Fruit fly (Drosophila melanogaster) whole organism, embryonic: ENCODE results near the gene ana1.

Source experiments
- Bdp1 ChIP-seq: fragments of 200-800 bp; sonication (Bioruptor generic); optimal IDR thresholded peaks from 3 replicates; lab custom pipeline; 2016; ENCODE audit warnings: missing biosample characterization, missing genetic modification characterization
- CG1024 ChIP-seq: fragments of 200-800 bp; sonication (Bioruptor generic); IDR thresholded peaks from 2 replicates; pipeline ENCODE4 v1.3.6; 2022; ENCODE audit warnings: missing biosample characterization, missing genetic modification characterization
- CG10274 ChIP-seq: fragments of 200-800 bp; sonication (Bioruptor generic); optimal IDR thresholded peaks from 3 replicates; lab custom pipeline; 2017; ENCODE audit warnings: missing biosample characterization, mild to moderate bottlenecking, missing genetic modification characterization
- CG11247 ChIP-seq: fragments of 200-800 bp; sonication (Bioruptor generic); IDR thresholded peaks from 2 replicates; pipeline ENCODE4 v1.3.6; 2022; ENCODE audit warnings: missing biosample characterization, missing genetic modification characterization
- CG12236 ChIP-seq: fragments of 200-800 bp; sonication (Bioruptor generic); optimal IDR thresholded peaks from 2 replicates; lab custom pipeline; 2016; ENCODE audit warnings: missing biosample characterization, missing genetic modification characterization
- CG14667 ChIP-seq: fragments of 200-800 bp; sonication (Bioruptor generic); IDR thresholded peaks from 2 replicates; pipeline ENCODE4 v1.3.6; 2022; ENCODE audit warnings: missing biosample characterization, missing genetic modification characterization
- CG14710 ChIP-seq: fragments of 200-800 bp; sonication (Bioruptor generic); optimal IDR thresholded peaks from 3 replicates; lab custom pipeline; 2019; ENCODE audit warnings: missing biosample characterization, mild to moderate bottlenecking, missing genetic modification characterization, moderate library complexity
- CG15479 ChIP-seq: fragments of 200-800 bp; sonication (Bioruptor generic); optimal IDR thresholded peaks from 3 replicates; lab custom pipeline; 2019; ENCODE audit warnings: missing biosample characterization, mild to moderate bottlenecking, missing genetic modification characterization, moderate library complexity
- CG2116 ChIP-seq: fragments of 200-800 bp; sonication (Bioruptor generic); optimal IDR thresholded peaks from 3 replicates; lab custom pipeline; 2018; ENCODE audit warnings: missing biosample characterization, mild to moderate bottlenecking, missing genetic modification characterization
- CG2889 ChIP-seq: fragments of 200-800 bp; sonication (Bioruptor generic); IDR thresholded peaks from 3 replicates; pipeline ENCODE4 v1.3.6; 2022; ENCODE audit warnings: missing biosample characterization, missing genetic modification characterization
- CG30020 ChIP-seq: fragments of 200-800 bp; optimal IDR thresholded peaks from 2 replicates; lab custom pipeline; 2019; ENCODE audit warnings: missing biosample characterization, mild to moderate bottlenecking, missing genetic modification characterization, moderate library complexity
- CG31388 ChIP-seq: fragments of 200-800 bp; sonication (Bioruptor generic); optimal IDR thresholded peaks from 2 replicates; lab custom pipeline; 2016; ENCODE audit warnings: missing biosample characterization, missing genetic modification characterization
- CG3163 ChIP-seq: fragments of 200-800 bp; sonication (Bioruptor generic); optimal IDR thresholded peaks from 3 replicates; lab custom pipeline; 2016; ENCODE audit warnings: missing biosample characterization, missing genetic modification characterization
- CG3838 ChIP-seq: fragments of 200-800 bp; sonication (Bioruptor generic); optimal IDR thresholded peaks from 3 replicates; lab custom pipeline; 2016; ENCODE audit warnings: missing biosample characterization, missing genetic modification characterization
- CG4730 ChIP-seq: fragments of 200-800 bp; sonication (Bioruptor generic); IDR thresholded peaks from 2 replicates; pipeline ENCODE4 v1.3.6; 2022; ENCODE audit warnings: missing biosample characterization, missing genetic modification characterization
- CG5180 ChIP-seq: fragments of 200-800 bp; sonication (Bioruptor generic); optimal IDR thresholded peaks from 3 replicates; lab custom pipeline; 2017; ENCODE audit warnings: missing biosample characterization, missing genetic modification characterization, mild to moderate bottlenecking, moderate library complexity, missing genetic modification reagents
- CG5245 ChIP-seq: fragments of 200-800 bp; sonication (Bioruptor generic); optimal IDR thresholded peaks from 3 replicates; lab custom pipeline; 2016; ENCODE audit warnings: missing biosample characterization, missing genetic modification characterization
- CG6683 ChIP-seq: fragments of 200-800 bp; sonication (Bioruptor generic); optimal IDR thresholded peaks from 2 replicates; lab custom pipeline; 2017; ENCODE audit warnings: missing biosample characterization, mild to moderate bottlenecking, missing genetic modification characterization, missing genetic modification reagents
- CG9817 ChIP-seq: fragments of 200-800 bp; sonication (Bioruptor generic); optimal IDR thresholded peaks from 2 replicates; lab custom pipeline; 2018; ENCODE audit warnings: missing biosample characterization, mild to moderate bottlenecking, missing genetic modification characterization, moderate library complexity
- ERR ChIP-seq: fragments of 200-800 bp; sonication (Bioruptor generic); optimal IDR thresholded peaks from 2 replicates; lab custom pipeline; 2016; ENCODE audit warnings: missing biosample characterization, missing genetic modification characterization
- GATAe ChIP-seq: fragments of 200-800 bp; sonication (Bioruptor generic); conservative IDR thresholded peaks from 2 replicates; pipeline ENCODE4 v1.3.6; 2022; ENCODE audit warnings: missing biosample characterization, missing genetic modification characterization
- Gug ChIP-seq: fragments of 200-800 bp; sonication (Bioruptor generic); IDR thresholded peaks from 4 replicates; pipeline ENCODE4 v1.3.6; 2022; ENCODE audit warnings: missing biosample characterization, missing genetic modification characterization
- Hey ChIP-seq: fragments of 200-800 bp; sonication (Bioruptor generic); optimal IDR thresholded peaks from 3 replicates; lab custom pipeline; 2018; ENCODE audit warnings: missing biosample characterization, mild to moderate bottlenecking, missing genetic modification characterization
- Lim3 ChIP-seq: fragments of 200-800 bp; sonication (Bioruptor generic); IDR thresholded peaks from 2 replicates; pipeline ENCODE4 v1.3.6; 2022; ENCODE audit warnings: missing biosample characterization, missing genetic modification characterization
- Med ChIP-seq: fragments of 200-800 bp; sonication (Bioruptor generic); peaks from one replicate; lab custom pipeline; 2016; ENCODE audit warnings: missing biosample characterization, missing genetic modification characterization, mild to moderate bottlenecking, inconsistent platforms, moderate library complexity
- NC2α ChIP-seq: fragments of 200-800 bp; sonication (Bioruptor generic); optimal IDR thresholded peaks from 2 replicates; lab custom pipeline; 2016; ENCODE audit warnings: missing biosample characterization, missing genetic modification characterization
- Side ChIP-seq: fragments of 200-800 bp; sonication (Bioruptor generic); optimal IDR thresholded peaks from 2 replicates; lab custom pipeline; 2016; ENCODE audit warnings: missing biosample characterization, missing genetic modification characterization
- Sox102F ChIP-seq: fragments of 200-800 bp; sonication (Bioruptor generic); optimal IDR thresholded peaks from 2 replicates; lab custom pipeline; 2018; ENCODE audit warnings: missing biosample characterization, mild to moderate bottlenecking, missing genetic modification characterization, moderate library complexity
- Stat92E ChIP-seq, 3 experiments: fragments of >200 bp in 2 of 3; fragments of 200-800 bp in 1 of 3; sonication (Bioruptor generic) in 1 of 3; optimal IDR thresholded peaks; 2 replicates each; lab custom pipeline; 2017 to 2019; ENCODE audit warnings: missing biosample characterization in 3 of 3, missing genetic modification characterization in 3 of 3, mild to moderate bottlenecking in 1 of 3, moderate library complexity in 1 of 3
- ab ChIP-seq: fragments of 200-800 bp; sonication (Bioruptor generic); optimal IDR thresholded peaks from 2 replicates; lab custom pipeline; 2016; ENCODE audit warnings: missing biosample characterization, missing genetic modification characterization
- bigmax ChIP-seq: fragments of 200-800 bp; sonication (Bioruptor generic); optimal IDR thresholded peaks from 2 replicates; lab custom pipeline; 2018; ENCODE audit warnings: missing biosample characterization, mild to moderate bottlenecking, missing genetic modification characterization
- br ChIP-seq: fragments of >200 bp; optimal IDR thresholded peaks from 2 replicates; lab custom pipeline; 2017
- dmrt99B ChIP-seq: fragments of 200-800 bp; sonication (Bioruptor generic); optimal IDR thresholded peaks from 2 replicates; lab custom pipeline; 2018; ENCODE audit warnings: missing biosample characterization, mild to moderate bottlenecking, missing genetic modification characterization, moderate library complexity
- fd3F ChIP-seq: fragments of 200-800 bp; sonication (Bioruptor generic); optimal IDR thresholded peaks from 2 replicates; lab custom pipeline; 2018; ENCODE audit warnings: missing biosample characterization, mild to moderate bottlenecking, missing genetic modification characterization, moderate library complexity
- gcm2 ChIP-seq: fragments of 200-800 bp; sonication (Bioruptor generic); optimal IDR thresholded peaks from 2 replicates; lab custom pipeline; 2016; ENCODE audit warnings: missing biosample characterization, missing genetic modification characterization
- grau ChIP-seq: fragments of 200-800 bp; optimal IDR thresholded peaks from 3 replicates; lab custom pipeline; 2019; ENCODE audit warnings: missing biosample characterization, mild to moderate bottlenecking, missing genetic modification characterization, moderate library complexity
- gsb-n ChIP-seq: fragments of 200-800 bp; sonication (Bioruptor generic); optimal IDR thresholded peaks from 3 replicates; lab custom pipeline; 2018; ENCODE audit warnings: missing biosample characterization, mild to moderate bottlenecking, missing genetic modification characterization
- lilli ChIP-seq: fragments of 200-800 bp; sonication (Bioruptor generic); optimal IDR thresholded peaks from 3 replicates; lab custom pipeline; 2016; ENCODE audit warnings: missing biosample characterization, missing genetic modification characterization
- mirr ChIP-seq: fragments of 200-800 bp; sonication (Bioruptor generic); optimal IDR thresholded peaks from 3 replicates; lab custom pipeline; 2018; ENCODE audit warnings: missing biosample characterization, mild to moderate bottlenecking, missing genetic modification characterization
- oc ChIP-seq: fragments of 200-800 bp; sonication (Bioruptor generic); optimal IDR thresholded peaks from 2 replicates; lab custom pipeline; 2018; ENCODE audit warnings: missing biosample characterization, mild to moderate bottlenecking, missing genetic modification characterization, moderate library complexity
- onecut ChIP-seq: fragments of 200-800 bp; sonication (Bioruptor generic); IDR thresholded peaks from 2 replicates; pipeline ENCODE4 v1.3.6; 2022; ENCODE audit warnings: missing biosample characterization, missing genetic modification characterization
- otp ChIP-seq: fragments of 200-800 bp; sonication (Bioruptor generic); IDR thresholded peaks from 3 replicates; pipeline ENCODE4, ENCODE4 v1.3.6; 2022; ENCODE audit warnings: missing biosample characterization, missing genetic modification characterization
- psq ChIP-seq: fragments of 200-800 bp; sonication (Bioruptor generic); optimal IDR thresholded peaks from 2 replicates; lab custom pipeline; 2017; ENCODE audit warnings: missing biosample characterization, missing genetic modification characterization
- pum ChIP-seq: fragments of 200-800 bp; sonication (Bioruptor generic); optimal IDR thresholded peaks from 2 replicates; lab custom pipeline; 2016; ENCODE audit warnings: missing biosample characterization, missing genetic modification characterization
- repo ChIP-seq: fragments of 200-800 bp; sonication (Bioruptor generic); optimal IDR thresholded peaks from 2 replicates; lab custom pipeline; 2016; ENCODE audit warnings: missing biosample characterization, missing genetic modification characterization
- sima ChIP-seq: fragments of 200-800 bp; sonication (Bioruptor generic); optimal IDR thresholded peaks from 2 replicates; lab custom pipeline; 2016; ENCODE audit warnings: missing biosample characterization, missing genetic modification characterization
- so ChIP-seq: fragments of 200-800 bp; sonication (Bioruptor generic); IDR thresholded peaks from 3 replicates; pipeline ENCODE4 v1.3.6; 2022; ENCODE audit warnings: missing biosample characterization, missing genetic modification characterization
- stc ChIP-seq: fragments of 200-800 bp; sonication (Bioruptor generic); IDR thresholded peaks from 2 replicates; pipeline ENCODE4 v1.3.6; 2022; ENCODE audit warnings: missing biosample characterization, missing genetic modification characterization
- tll ChIP-seq, 2 experiments: fragments of 200-800 bp in 1 of 2; fragments of >200 bp in 1 of 2; sonication (Bioruptor generic) in 1 of 2; optimal IDR thresholded peaks; 2 replicates each; lab custom pipeline; 2017 to 2019; ENCODE audit warnings: missing biosample characterization in 2 of 2, missing genetic modification characterization in 2 of 2, mild to moderate bottlenecking in 1 of 2, moderate library complexity in 1 of 2
- zen2 ChIP-seq: fragments of 200-800 bp; sonication (Bioruptor generic); IDR thresholded peaks from 3 replicates; pipeline ENCODE4 v1.3.6; 2022; ENCODE audit warnings: missing biosample characterization, missing genetic modification characterization; ENCODE audit not compliant: partially characterized antibody

The ana1 gene

dm6 chr3R:24543676-24544277, 13.4 kb downstream of the ana1 start, which contains the start of gene Cftr (continued):
- no peak for TF ChIP-seq CG30020
- TF ChIP-seq NC2α: peak; percentile 55
- no peak for TF ChIP-seq psq (GFP tag; lab: Kevin White, UChicago)
- peak; percentile 10 for TF ChIP-seq CG5245 (GFP tag; lab: Kevin White, UChicago)
- peak; percentile 22; the same call in 1 of the 3 replicates for TF ChIP-seq so (GFP tag; lab: Robert Waterston, UW)
- peak; percentile 55 for TF ChIP-seq oc (tag; lab: Kevin White, UChicago)
- TF ChIP-seq dmrt99B (tag; lab: Kevin White, UChicago): peak; percentile 5
- peak; percentile 96 for TF ChIP-seq Med (GFP tag; lab: Kevin White, UChicago)
- peak; percentile 10 for TF ChIP-seq CG2116 (GFP tag; lab: Kevin White, UChicago)
- peak; percentile 24; the same call in 1 of the 3 replicates for TF ChIP-seq zen2 (GFP tag; lab: Robert Waterston, UW)
- peak; percentile 52 for TF ChIP-seq lilli (GFP tag; lab: Kevin White, UChicago)
- TF ChIP-seq CG12236: no peak
- no peak for TF ChIP-seq ab
- peak; percentile 46 for TF ChIP-seq CG11247 (GFP tag; lab: Robert Waterston, UW)
- peak; percentile 36; the same call in 1 of the 3 replicates for TF ChIP-seq otp (GFP tag; lab: Robert Waterston, UW)
- no peak for TF ChIP-seq CG2889 (GFP tag; lab: Robert Waterston, UW)
- peak; percentile 42 for TF ChIP-seq Bdp1 (GFP tag; lab: Kevin White, UChicago)
- TF ChIP-seq CG31388 (GFP tag; lab: Kevin White, UChicago): no peak
- no peak for TF ChIP-seq CG14667 (GFP tag; lab: Robert Waterston, UW)
- TF ChIP-seq fd3F (GFP tag; lab: Kevin White, UChicago): no peak
- peak; percentile 48; the same call in 1 of the 2 replicates for TF ChIP-seq onecut (GFP tag; lab: Robert Waterston, UW)
- TF ChIP-seq CG14710 (tag; lab: Kevin White, UChicago): no peak
- 0 out of 2 replicates have a peak, but pooled peaks have one; percentile 17 for TF ChIP-seq CG1024 (GFP tag; lab: Robert Waterston, UW)
- peak; percentile 49 for TF ChIP-seq Side (GFP tag; lab: Kevin White, UChicago)
- peak; percentile 0 for TF ChIP-seq CG9817 (tag; lab: Kevin White, UChicago)
- peak; percentile 92 for TF ChIP-seq CG3838 (GFP tag; lab: Kevin White, UChicago)
- peak; percentile 33 for TF ChIP-seq repo (GFP tag; lab: Kevin White, UChicago)
- peak; percentile 13 for TF ChIP-seq pum (GFP tag; lab: Kevin White, UChicago)
- TF ChIP-seq CG10274: no peak
- TF ChIP-seq gcm2: no peak
- peak; percentile 88 for TF ChIP-seq mirr (GFP tag; lab: Kevin White, UChicago)
- no peak for TF ChIP-seq CG15479 (GFP tag; lab: Kevin White, UChicago)
- no peak for TF ChIP-seq Gug (GFP tag; lab: Robert Waterston, UW)
- peak; percentile 47 for TF ChIP-seq Hey (tag; lab: Kevin White, UChicago)
- no peak for TF ChIP-seq gsb-n (tag; lab: Kevin White, UChicago)
- no peak for TF ChIP-seq sima (GFP tag; lab: Kevin White, UChicago)
- TF ChIP-seq bigmax: no peak
- TF ChIP-seq tll (GFP tag; optimal IDR thresholded peaks at IDR 0.05; lab: Kevin White, UChicago): no peak
- TF ChIP-seq Sox102F (GFP tag; lab: Kevin White, UChicago): no peak
- no peak for TF ChIP-seq CG4730
- peak; percentile 37 for TF ChIP-seq CG5180 (GFP tag; lab: Kevin White, UChicago)
- TF ChIP-seq grau: no peak
- TF ChIP-seq Stat92E (GFP tag; optimal IDR thresholded peaks at IDR 0.05; lab: Kevin White, UChicago): peak in 1 of 3 experiments; percentile 31
- peak; percentile 52 for TF ChIP-seq ERR (GFP tag; lab: Kevin White, UChicago)
- no peak for TF ChIP-seq Lim3 (GFP tag; lab: Robert Waterston, UW)
- TF ChIP-seq stc (GFP tag; lab: Robert Waterston, UW): peak; percentile 31; the same call in 1 of the 2 replicates
- TF ChIP-seq GATAe (GFP tag; lab: Robert Waterston, UW): no peak
- TF ChIP-seq br (lab: Kevin White, UChicago): no peak
- peak; percentile 5 for TF ChIP-seq CG3163 (GFP tag; lab: Kevin White, UChicago)
- TF ChIP-seq CG6683 (GFP tag; lab: Kevin White, UChicago): no peak
